Fruit fly (Drosophila melanogaster): ENCODE results near the gene CG5281.
A peak's percentile ranks its signal among the peaks of the same experiment; 100 is the strongest.

CG5281 gene

DNA sequence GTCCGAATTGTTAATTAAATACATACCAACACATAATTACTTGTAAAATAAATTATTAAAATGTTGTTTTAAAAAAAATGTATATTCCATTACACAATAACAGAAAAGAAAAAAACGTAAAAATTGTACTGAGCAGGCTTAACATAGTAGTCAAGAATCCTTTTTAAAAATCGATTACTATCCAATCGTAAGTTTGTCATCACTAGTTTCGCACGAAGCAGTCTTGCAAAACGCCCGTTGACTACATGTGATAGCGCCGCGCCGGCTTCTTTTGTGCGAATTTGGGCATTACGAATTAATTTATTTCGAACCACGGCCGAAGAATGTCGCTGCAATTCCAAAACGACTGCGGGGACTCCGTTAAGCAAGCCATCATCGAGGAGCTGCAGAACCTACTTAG lies 23.3 kb upstream of the CG5281 start, which contains the start of gene Ipo9 (continued):
- TF ChIP-seq Eip74EF (GFP tag; optimal IDR thresholded peaks at IDR 0.05) (no peak), CG17361 (GFP tag; IDR thresholded peaks at IDR 0.05) (no peak), CG4424 (GFP tag; optimal IDR thresholded peaks at IDR 0.05) (no peak), salm (tag; optimal IDR thresholded peaks at IDR 0.05) (no peak), Hand (GFP tag; optimal IDR thresholded peaks at IDR 0.05) (no peak), bbx (GFP tag; IDR thresholded peaks at IDR 0.05; ENCODE audit: partially characterized antibody) (no peak), CG10959 (GFP tag; IDR thresholded peaks at IDR 0.05) (no peak), BtbVII (GFP tag; optimal IDR thresholded peaks at IDR 0.05) (no peak), aop (GFP tag; IDR thresholded peaks at IDR 0.05) (no peak), CG30403 (GFP tag; optimal IDR thresholded peaks at IDR 0.05) (no peak), hbn (GFP tag; IDR thresholded peaks at IDR 0.05; ENCODE audit: partially characterized antibody) (no peak), twi (tag; optimal IDR thresholded peaks at IDR 0.05) (no peak), ase (GFP tag; IDR thresholded peaks at IDR 0.05) (no peak), z (GFP tag; IDR thresholded peaks at IDR 0.05) (0 out of 3 replicates have a peak, but pooled peaks have one; percentile 13), PHDP (tag; optimal IDR thresholded peaks at IDR 0.05) (no peak), fd64A (GFP tag; optimal IDR thresholded peaks at IDR 0.05) (no peak), lmd (GFP tag; IDR thresholded peaks at IDR 0.05) (no peak), lab (GFP tag; optimal IDR thresholded peaks at IDR 0.05) (no peak), Sry-β (GFP tag; optimal IDR thresholded peaks at IDR 0.05) (no peak), trem (tag; optimal IDR thresholded peaks at IDR 0.05) (peak; percentile 12), lola (GFP tag; optimal IDR thresholded peaks at IDR 0.05) (no peak), corto (GFP tag; optimal IDR thresholded peaks at IDR 0.05) (no peak), CG32772 (GFP tag; IDR thresholded peaks at IDR 0.05) (no peak), CG3995 (GFP tag; optimal IDR thresholded peaks at IDR 0.05) (no peak), Tbp (GFP tag; optimal IDR thresholded peaks at IDR 0.05) (no peak), CG14441 (GFP tag; IDR thresholded peaks at IDR 0.05) (no peak), CG12744 (GFP tag; optimal IDR thresholded peaks at IDR 0.05) (no peak), disco-r (GFP tag; optimal IDR thresholded peaks at IDR 0.05) (no peak), jing (GFP tag; optimal IDR thresholded peaks at IDR 0.05) (no peak), CG6272 (GFP tag; IDR thresholded peaks at IDR 0.05) (no peak), unc-4 (GFP tag; IDR thresholded peaks at IDR 0.05; ENCODE audit: partially characterized antibody) (0 out of 2 replicates have a peak, but pooled peaks have one; percentile 33), CG32767 (GFP tag; IDR thresholded peaks at IDR 0.05) (no peak), ATbp (GFP tag; optimal IDR thresholded peaks at IDR 0.05) (no peak), CG18619 (GFP tag; optimal IDR thresholded peaks at IDR 0.05) (no peak), CG34224 (GFP tag; IDR thresholded peaks at IDR 0.05; ENCODE audit: partially characterized antibody) (peak; percentile 30; the same call in 1 of the 3 replicates), CG6654 (GFP tag; optimal IDR thresholded peaks at IDR 0.05) (no peak), NK7.1 (GFP tag; optimal IDR thresholded peaks at IDR 0.05) (no peak), CG8765 (GFP tag; IDR thresholded peaks at IDR 0.05) (no peak), slbo (GFP tag; IDR thresholded peaks at IDR 0.05) (0 out of 2 replicates have a peak, but pooled peaks have one; percentile 20), hth (optimal IDR thresholded peaks at IDR 0.05) (no peak), pita (GFP tag; optimal IDR thresholded peaks at IDR 0.05) (no peak), Asciz (GFP tag; optimal IDR thresholded peaks at IDR 0.05) (no peak), CG3726 (GFP tag; IDR thresholded peaks at IDR 0.05) (no peak), Usf (GFP tag; optimal IDR thresholded peaks at IDR 0.05) (no peak), ranshi (GFP tag; IDR thresholded peaks at IDR 0.05) (no peak), CG5180 (GFP tag; optimal IDR thresholded peaks at IDR 0.05) (no peak), crp (GFP tag; optimal IDR thresholded peaks at IDR 0.05) (peak in 1 of 2 experiments; percentile 37), Pdp1 (GFP tag; optimal IDR thresholded peaks at IDR 0.05) (no peak), Doc2 (GFP tag; IDR thresholded peaks at IDR 0.05) (no peak), CG15696 (tag; optimal IDR thresholded peaks at IDR 0.05) (no peak), CG7556 (GFP tag; optimal IDR thresholded peaks at IDR 0.05) (no peak)

Data from whole organism, embryonic.